Worm (Caenorhabditis elegans) whole organism, midembryonic: ENCODE measurements around the gene dab-1.
A peak's percentile ranks its signal among the peaks of the same experiment; 100 is the strongest.

Experiments
- T22C8.4 ChIP-seq: fragments of 200-800 bp; sonication (Bioruptor generic); IDR thresholded peaks from 2 replicates; pipeline ENCODE4 v1.3.6; 2022; ENCODE audit warnings: missing genetic modification characterization, missing compliant biosample characterization
- cog-1 ChIP-seq: sonication (generic microtip); optimal IDR thresholded peaks from 2 replicates; lab custom pipeline; 2016; ENCODE audit warnings: missing genetic modification characterization, missing compliant biosample characterization
- flt-1 ChIP-seq: fragments of 200-800 bp; sonication (Bioruptor generic); IDR thresholded peaks from 2 replicates; pipeline ENCODE4 v1.3.6; 2022; ENCODE audit warnings: missing genetic modification characterization, missing compliant biosample characterization
- klf-2 ChIP-seq: fragments of 200-800 bp; sonication (Bioruptor generic); conservative IDR thresholded peaks from 2 replicates; pipeline ENCODE4 v1.3.6; 2022; ENCODE audit warnings: missing genetic modification reagents, missing genetic modification characterization, missing compliant biosample characterization
- med-1 ChIP-seq: sonication (generic microtip); optimal IDR thresholded peaks from 2 replicates; lab custom pipeline; 2017; ENCODE audit warnings: missing genetic modification characterization, mild to moderate bottlenecking, missing compliant biosample characterization, antibody characterized with exemption, missing genetic modification reagents; ENCODE audit not compliant: insufficient read depth
- ref-1 ChIP-seq: fragments of 200-800 bp; sonication (Bioruptor generic); conservative IDR thresholded peaks from 2 replicates; pipeline ENCODE4 v1.3.6; 2022; ENCODE audit warnings: missing genetic modification reagents, missing genetic modification characterization, missing compliant biosample characterization
- tab-1 ChIP-seq: fragments of 200-800 bp; sonication (Bioruptor generic); IDR thresholded peaks from 2 replicates; pipeline ENCODE4 v1.3.6; 2022; ENCODE audit warnings: missing genetic modification characterization, missing compliant biosample characterization
- ztf-23 ChIP-seq: fragments of 200-800 bp; sonication (Bioruptor generic); IDR thresholded peaks from 2 replicates; pipeline ENCODE4 v1.3.6; 2022; ENCODE audit warnings: missing genetic modification reagents, missing genetic modification characterization, missing compliant biosample characterization
- ztf-29 ChIP-seq: fragments of 200-800 bp; sonication (Bioruptor generic); IDR thresholded peaks from 2 replicates; pipeline ENCODE4 v1.3.6; 2022; ENCODE audit warnings: missing genetic modification reagents, missing genetic modification characterization, missing compliant biosample characterization

dab-1 gene

DNA sequence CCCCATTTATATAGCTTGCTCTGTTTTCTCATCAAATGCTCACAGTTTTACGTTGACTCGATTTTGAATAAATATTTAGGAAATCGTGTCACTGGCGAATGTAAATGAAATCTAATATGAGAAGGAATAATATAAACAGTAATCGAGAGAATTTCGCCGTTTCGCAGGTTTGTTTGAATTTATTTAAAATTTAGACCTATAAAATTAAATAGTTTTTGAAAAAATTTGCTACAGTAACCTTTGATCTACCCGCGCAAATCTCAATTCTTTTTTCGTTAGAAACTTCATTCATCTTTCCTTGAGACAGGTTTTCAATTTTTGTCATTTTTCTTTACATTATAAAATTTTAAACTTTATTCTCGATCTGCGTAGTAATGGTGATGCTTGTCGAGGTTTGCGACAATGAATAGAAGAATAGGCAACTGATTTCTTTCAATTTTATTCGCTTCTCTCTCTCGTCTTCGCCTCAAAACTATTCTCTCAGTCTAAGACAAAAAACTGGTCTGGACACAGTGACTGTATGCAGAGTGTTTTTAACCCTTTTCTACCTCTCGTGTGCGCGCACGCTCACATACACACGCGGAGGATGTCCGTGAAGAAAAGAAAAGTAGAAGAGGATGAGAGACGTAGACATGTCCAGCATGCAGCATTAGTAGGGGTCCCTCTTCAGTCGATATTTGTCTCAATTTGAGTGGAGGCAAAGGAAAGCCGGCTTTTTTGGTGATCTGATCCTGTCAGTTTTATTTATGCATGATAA is at the start of gene dab-1:
Gene dab-1 (plus strand): TSS at position 78 of the 757 bp plus-strand sequence.
- TF ChIP-seq med-1, result no peak

DNA sequence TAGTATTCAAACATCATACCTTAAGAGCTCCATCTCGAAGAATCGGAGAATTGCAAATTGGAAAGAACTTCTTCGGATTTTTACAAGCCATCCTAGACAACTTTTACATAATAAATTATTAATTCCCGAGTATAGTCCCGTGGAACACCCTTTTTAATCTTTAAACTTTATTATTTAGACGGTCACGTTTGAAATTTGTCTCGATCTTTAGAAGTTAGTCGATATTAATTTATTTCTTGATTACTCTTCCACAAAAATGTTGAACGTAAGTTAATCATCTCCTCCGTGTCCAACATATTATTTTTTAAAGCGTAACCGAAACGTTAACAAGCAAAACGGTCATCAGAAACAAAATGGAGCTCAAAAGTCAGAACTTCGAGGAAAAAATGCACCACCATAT is 48.7 kb upstream of the dab-1 start, which contains the start of the genes decr-1.3 and T05C12.1:
Gene decr-1.3 (minus strand): TSS at position 101 of the 400 bp plus-strand sequence.
Gene T05C12.1 (plus strand): TSS at position 232 of the 400 bp plus-strand sequence.
- TF ChIP-seq klf-2 (GFP tag; lab: Robert Waterston, UW), result no peak
- no peak for TF ChIP-seq tab-1 (GFP tag; lab: Robert Waterston, UW)
- no peak for TF ChIP-seq cog-1 (tag; lab: Kevin White, UChicago)
- TF ChIP-seq ztf-23, result no peak
- no peak for TF ChIP-seq flt-1 (GFP tag; lab: Robert Waterston, UW)
- no peak for TF ChIP-seq ref-1
- no peak for TF ChIP-seq ztf-29 (GFP tag; lab: Robert Waterston, UW)
- no peak for TF ChIP-seq med-1
- no peak for TF ChIP-seq T22C8.4 (GFP tag; lab: Robert Waterston, UW)

DNA sequence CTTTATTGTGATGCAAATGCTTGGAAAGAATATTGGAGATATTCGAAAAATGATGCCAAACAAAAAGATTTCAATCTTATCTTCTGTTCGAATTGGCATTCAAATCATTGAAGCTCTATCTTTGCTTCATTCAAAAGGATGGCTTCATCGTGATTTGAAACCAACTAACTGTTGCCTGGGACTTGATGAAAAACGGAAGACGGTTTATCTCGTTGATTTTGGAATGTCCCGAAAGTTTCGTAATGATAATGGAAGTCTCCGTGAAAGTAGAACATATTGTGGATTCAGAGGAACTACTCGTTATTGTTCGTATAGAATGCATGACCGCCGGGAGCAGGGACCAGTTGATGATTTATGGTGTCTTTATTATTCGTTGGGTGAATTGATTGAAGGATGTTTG is 48.0 kb upstream of the dab-1 start:
- TF ChIP-seq ztf-23, result no peak
- no peak for TF ChIP-seq cog-1 (tag; lab: Kevin White, UChicago)
- TF ChIP-seq flt-1 (GFP tag; lab: Robert Waterston, UW), result no peak
- no peak for TF ChIP-seq ref-1
- no peak for TF ChIP-seq ztf-29 (GFP tag; lab: Robert Waterston, UW)
- TF ChIP-seq tab-1 (GFP tag; lab: Robert Waterston, UW), result no peak
- TF ChIP-seq klf-2 (GFP tag; lab: Robert Waterston, UW), result no peak
- no peak for TF ChIP-seq T22C8.4 (GFP tag; lab: Robert Waterston, UW)
- TF ChIP-seq med-1, result no peak

- no peak for TF ChIP-seq tab-1 (GFP tag; lab: Robert Waterston, UW)
- TF ChIP-seq flt-1 (GFP tag; lab: Robert Waterston, UW), result no peak
- TF ChIP-seq ref-1, result no peak
- TF ChIP-seq med-1, result no peak
- no peak for TF ChIP-seq ztf-29 (GFP tag; lab: Robert Waterston, UW)
- no peak for TF ChIP-seq T22C8.4 (GFP tag; lab: Robert Waterston, UW)
- TF ChIP-seq klf-2 (GFP tag; lab: Robert Waterston, UW), result no peak
- TF ChIP-seq cog-1 (tag; lab: Kevin White, UChicago), result no peak
- TF ChIP-seq ztf-23, result no peak
These were observed 45.1 kb upstream of the dab-1 start, which contains the start of gene acr-14 for ce11 chrII:8177095-8177494. TSS of gene acr-14 (minus strand) at chrII:8177195.

DNA sequence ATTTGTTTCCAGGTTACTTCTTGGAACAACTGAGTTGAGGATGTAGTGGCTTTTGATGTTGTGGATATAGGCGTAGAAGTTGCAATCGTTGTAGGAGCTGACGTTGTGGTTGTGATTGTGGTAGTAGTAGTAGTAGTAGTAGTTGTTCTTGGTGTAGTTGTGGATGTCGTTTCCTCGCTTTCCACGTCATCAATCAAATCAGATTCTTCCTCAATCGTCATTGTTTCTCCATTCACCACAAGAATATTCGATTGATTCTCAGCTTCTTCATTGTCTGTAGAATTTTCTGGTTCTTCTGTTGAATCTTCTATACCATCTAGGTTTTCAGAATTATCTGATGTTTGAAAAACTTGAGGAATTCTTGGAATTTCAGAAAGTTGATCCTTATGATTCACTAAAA is 43.6 kb upstream of the dab-1 start:
- TF ChIP-seq cog-1 (tag; lab: Kevin White, UChicago) (no peak), ref-1 (no peak), klf-2 (GFP tag; lab: Robert Waterston, UW) (no peak), tab-1 (GFP tag; lab: Robert Waterston, UW) (no peak), flt-1 (GFP tag; lab: Robert Waterston, UW) (no peak), ztf-29 (GFP tag; lab: Robert Waterston, UW) (no peak), T22C8.4 (GFP tag; lab: Robert Waterston, UW) (no peak), med-1 (no peak), ztf-23 (no peak)

DNA sequence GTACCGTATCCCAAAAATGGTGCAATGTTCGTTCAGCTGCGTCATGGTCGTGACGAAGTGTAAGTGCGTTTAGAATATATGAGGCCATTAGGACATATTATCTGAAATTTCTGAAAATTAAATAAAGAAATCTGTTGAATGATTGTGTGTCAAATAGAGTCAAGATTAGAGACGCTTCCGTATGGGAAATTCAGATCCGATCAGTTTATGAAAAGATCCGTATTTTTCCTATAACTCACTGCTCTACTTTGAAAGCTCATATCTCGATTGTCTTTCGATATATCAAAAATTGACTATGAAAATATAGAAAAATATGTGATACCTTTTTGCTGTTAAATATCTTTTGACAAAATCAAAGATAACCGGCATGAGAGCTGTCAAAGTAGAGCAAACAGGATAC is 41.9 kb upstream of the dab-1 start, which contains the start of gene T05C12.4:
Gene T05C12.4 (minus strand): TSS at position 101 of the 400 bp plus-strand sequence.
- TF ChIP-seq ztf-29 (GFP tag; lab: Robert Waterston, UW), result no peak
- TF ChIP-seq flt-1 (GFP tag; lab: Robert Waterston, UW), result no peak
- TF ChIP-seq T22C8.4 (GFP tag; lab: Robert Waterston, UW), result no peak
- no peak for TF ChIP-seq ref-1
- TF ChIP-seq klf-2 (GFP tag; lab: Robert Waterston, UW), result no peak
- no peak for TF ChIP-seq cog-1 (tag; lab: Kevin White, UChicago)
- no peak for TF ChIP-seq tab-1 (GFP tag; lab: Robert Waterston, UW)
- TF ChIP-seq ztf-23, result no peak
- no peak for TF ChIP-seq med-1

DNA sequence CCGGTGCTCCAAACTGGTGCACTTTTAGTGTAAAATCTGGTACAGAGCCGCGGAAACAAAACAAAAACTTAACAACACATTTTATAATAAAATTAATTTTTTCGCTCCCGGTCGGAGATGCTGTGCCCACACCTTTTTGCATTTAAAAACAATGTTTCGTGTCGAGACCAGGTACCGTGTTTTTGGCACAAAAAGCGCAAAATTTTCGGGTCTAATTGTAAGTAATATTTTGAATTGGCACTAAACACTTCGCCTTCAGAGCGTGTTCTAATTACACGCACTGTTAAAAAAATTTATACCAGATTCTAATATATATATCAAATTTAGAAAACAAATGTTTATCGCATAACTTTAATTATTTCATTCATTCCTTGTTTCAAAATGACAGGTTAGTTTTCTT is 40.7 kb upstream of the dab-1 start, which contains the start of gene dylt-3:
Gene dylt-3 (plus strand): TSS at position 301 of the 400 bp plus-strand sequence.
- no peak for TF ChIP-seq T22C8.4 (GFP tag; lab: Robert Waterston, UW)
- TF ChIP-seq cog-1 (tag; lab: Kevin White, UChicago), result no peak
- TF ChIP-seq klf-2 (GFP tag; lab: Robert Waterston, UW), result no peak
- no peak for TF ChIP-seq flt-1 (GFP tag; lab: Robert Waterston, UW)
- TF ChIP-seq ztf-23, result no peak
- no peak for TF ChIP-seq ztf-29 (GFP tag; lab: Robert Waterston, UW)
- TF ChIP-seq tab-1 (GFP tag; lab: Robert Waterston, UW), result no peak
- TF ChIP-seq med-1, result no peak
- no peak for TF ChIP-seq ref-1

ce11 chrII:8185016-8185493 is 37.1 kb upstream of the dab-1 start, which contains the start of the genes mig-5 and cct-1:
TSS of gene mig-5 (minus strand) at chrII:8185023.
TSS of gene cct-1 (plus strand) at chrII:8185443.
- TF ChIP-seq klf-2 (GFP tag; lab: Robert Waterston, UW) (no peak), ztf-29 (GFP tag; lab: Robert Waterston, UW) (no peak), med-1 (no peak), flt-1 (GFP tag; lab: Robert Waterston, UW) (peak; percentile 71), T22C8.4 (GFP tag; lab: Robert Waterston, UW) (no peak), ref-1 (no peak), ztf-23 (no peak; the same call in 1 of the 2 replicates), tab-1 (GFP tag; lab: Robert Waterston, UW) (no peak), cog-1 (tag; lab: Kevin White, UChicago) (peak; percentile 84)

DNA sequence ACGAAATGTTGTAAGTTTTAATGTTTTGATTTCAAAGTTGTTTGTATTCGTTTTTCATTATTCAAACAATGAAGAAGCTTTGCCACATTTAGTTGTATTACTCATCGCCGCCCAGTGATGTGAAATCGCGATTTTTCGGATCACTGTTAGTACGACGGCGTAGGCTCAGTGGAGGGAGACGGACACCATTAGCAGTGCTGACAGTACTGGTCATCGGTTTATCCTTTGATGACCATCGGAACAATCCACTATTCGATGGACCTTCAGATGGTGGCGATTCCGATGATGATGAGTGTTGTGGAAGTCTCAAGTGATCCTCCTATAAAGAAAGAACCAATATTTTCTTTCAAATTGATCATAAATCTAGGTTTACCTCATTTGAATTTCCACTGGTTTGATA is 34.7 kb upstream of the dab-1 start:
- TF ChIP-seq tab-1 (GFP tag; lab: Robert Waterston, UW) (no peak), klf-2 (GFP tag; lab: Robert Waterston, UW) (no peak), ztf-29 (GFP tag; lab: Robert Waterston, UW) (no peak), flt-1 (GFP tag; lab: Robert Waterston, UW) (no peak), med-1 (no peak), ref-1 (no peak), ztf-23 (no peak), cog-1 (tag; lab: Kevin White, UChicago) (no peak), T22C8.4 (GFP tag; lab: Robert Waterston, UW) (no peak)
